Fruit fly (Drosophila melanogaster): Measurements from ENCODE around the gene omd.
A peak's percentile ranks its signal among the peaks of the same experiment; 100 is the strongest.

Gene omd

dm6 chr3R:13647734-13648541 is 39.1 kb downstream of the omd start (continued):
- TF ChIP-seq Mes4 (GFP tag; optimal IDR thresholded peaks at IDR 0.05): no peak
- TF ChIP-seq bigmax (GFP tag; optimal IDR thresholded peaks at IDR 0.05): peak; percentile 95
- TF ChIP-seq GATAe (GFP tag; conservative IDR thresholded peaks at IDR 0.05): no peak
- no peak for TF ChIP-seq pho (GFP tag; optimal IDR thresholded peaks at IDR 0.05)
- TF ChIP-seq CG17568 (GFP tag; optimal IDR thresholded peaks at IDR 0.05): no peak
- no peak for TF ChIP-seq ac (GFP tag; optimal IDR thresholded peaks at IDR 0.05)
- no peak for TF ChIP-seq grau (tag; optimal IDR thresholded peaks at IDR 0.05)
- TF ChIP-seq fd3F (GFP tag; optimal IDR thresholded peaks at IDR 0.05): no peak
- TF ChIP-seq Xbp1 (GFP tag; optimal IDR thresholded peaks at IDR 0.05): no peak
- TF ChIP-seq Pdp1 (GFP tag; optimal IDR thresholded peaks at IDR 0.05): peak in 1 of 2 experiments; percentile 67
- TF ChIP-seq CG15696 (tag; optimal IDR thresholded peaks at IDR 0.05): no peak
- TF ChIP-seq nerfin-2 (GFP tag; IDR thresholded peaks at IDR 0.05; ENCODE audit: partially characterized antibody): 0 out of 2 replicates have a peak, but pooled peaks have one; percentile 14
- no peak for TF ChIP-seq Ets97D (GFP tag; optimal IDR thresholded peaks at IDR 0.05)
- no peak for TF ChIP-seq pum (GFP tag; optimal IDR thresholded peaks at IDR 0.05)
- no peak for TF ChIP-seq CG1603 (tag; optimal IDR thresholded peaks at IDR 0.05)
- TF ChIP-seq CG1529 (GFP tag; optimal IDR thresholded peaks at IDR 0.05): no peak
- no peak for TF ChIP-seq HHEX (GFP tag; optimal IDR thresholded peaks at IDR 0.05)
- TF ChIP-seq sim (GFP tag; IDR thresholded peaks at IDR 0.05): no peak
- TF ChIP-seq CG6175 (GFP tag; IDR thresholded peaks at IDR 0.05): no peak
- TF ChIP-seq CG14860 (GFP tag; IDR thresholded peaks at IDR 0.05; ENCODE audit: partially characterized antibody): no peak
- no peak for TF ChIP-seq CG14710 (tag; optimal IDR thresholded peaks at IDR 0.05)
- TF ChIP-seq vvl (GFP tag; IDR thresholded peaks at IDR 0.05): no peak
- TF ChIP-seq croc (GFP tag; conservative IDR thresholded peaks at IDR 0.05): no peak
- TF ChIP-seq CG7839 (tag; optimal IDR thresholded peaks at IDR 0.05): no peak
- no peak for TF ChIP-seq CG18476 (GFP tag; optimal IDR thresholded peaks at IDR 0.05)
- no peak for TF ChIP-seq bbx (GFP tag; IDR thresholded peaks at IDR 0.05; ENCODE audit: partially characterized antibody)
- no peak for TF ChIP-seq sob (GFP tag; IDR thresholded peaks at IDR 0.05)
- no peak for TF ChIP-seq CG1832 (GFP tag; optimal IDR thresholded peaks at IDR 0.05)
- peak; percentile 26 for TF ChIP-seq Neu2 (GFP tag; optimal IDR thresholded peaks at IDR 0.05; ENCODE audit: borderline replicate concordance)

dm6 chr3R:13646729-13647633 is 40.0 kb downstream of the omd start, which contains the start of gene rin:
TSS of gene rin (plus strand) at chr3R:13647004.
- TF ChIP-seq ems (GFP tag; optimal IDR thresholded peaks at IDR 0.05) (no peak), row (GFP tag; IDR thresholded peaks at IDR 0.05) (peak; percentile 71), croc (GFP tag; conservative IDR thresholded peaks at IDR 0.05) (no peak), Max (GFP tag; optimal IDR thresholded peaks at IDR 0.05) (peak; percentile 18), Pdp1 (GFP tag; optimal IDR thresholded peaks at IDR 0.05) (no peak), Gsc (GFP tag; IDR thresholded peaks at IDR 0.05) (no peak), pzg (GFP tag; optimal IDR thresholded peaks at IDR 0.05) (peak; percentile 39), Trl (optimal IDR thresholded peaks at IDR 0.05) (peak in 1 of 2 experiments; percentile 49), Trl (GFP tag; optimal IDR thresholded peaks at IDR 0.05) (no peak), CG8924 (tag; optimal IDR thresholded peaks at IDR 0.05) (no peak), CG8478 (optimal IDR thresholded peaks at IDR 0.05) (no peak), Ptx1 (GFP tag; IDR thresholded peaks at IDR 0.05) (no peak), Doc3 (GFP tag; IDR thresholded peaks at IDR 0.05; ENCODE audit: partially characterized antibody) (0 out of 3 replicates have a peak, but pooled peaks have one; percentile 9), CG12299 (tag; optimal IDR thresholded peaks at IDR 0.05) (no peak), HLH54F (GFP tag; optimal IDR thresholded peaks at IDR 0.05) (no peak), Dfd (GFP tag; optimal IDR thresholded peaks at IDR 0.05) (no peak), Oli (tag; optimal IDR thresholded peaks at IDR 0.05) (no peak), CG7556 (GFP tag; optimal IDR thresholded peaks at IDR 0.05) (no peak), Dref (GFP tag; IDR thresholded peaks at IDR 0.05) (no peak), dati (GFP tag; IDR thresholded peaks at IDR 0.05) (no peak), CG9727 (GFP tag; optimal IDR thresholded peaks at IDR 0.05) (no peak)
